Worm (Caenorhabditis elegans) whole organism, young adult: ENCODE data around the gene M151.1.

Experiments
- F39B2.1 ChIP-seq: fragments of 200-800 bp; sonication (Bioruptor generic); IDR thresholded peaks from 2 replicates; pipeline ENCODE4 v1.3.6; 2022; ENCODE audit warnings: missing genetic modification reagents, missing genetic modification characterization, missing compliant biosample characterization
- T07F8.4 ChIP-seq: sonication (generic microtip); optimal IDR thresholded peaks from 2 replicates; lab custom pipeline; 2016; ENCODE audit warnings: mild to moderate bottlenecking, missing genetic modification characterization, moderate library complexity, missing compliant biosample characterization
- ama-1 ChIP-seq, 3 experiments: fragments of 150-350 bp in 1 of 3; sonication (generic microtip) in 2 of 3; optimal IDR thresholded peaks; 2 replicates each; lab custom pipeline; 2014 to 2018; ENCODE audit warnings: missing biosample characterization in 2 of 3, missing genetic modification characterization in 2 of 3, missing genetic modification reagents in 2 of 3
- aptf-2 ChIP-seq: fragments of 200-800 bp; sonication (Bioruptor generic); conservative IDR thresholded peaks from 2 replicates; pipeline ENCODE4 v1.3.6; 2022; ENCODE audit warnings: missing genetic modification reagents, missing genetic modification characterization, missing compliant biosample characterization
- ceh-40 ChIP-seq: fragments of 200-800 bp; sonication (Bioruptor generic); IDR thresholded peaks from 2 replicates; pipeline ENCODE4 v1.3.6; 2022; ENCODE audit warnings: missing genetic modification characterization, missing compliant biosample characterization
- dpl-1 ChIP-seq: fragments of 150-350 bp; optimal IDR thresholded peaks from 2 replicates; lab custom pipeline; 2014; ENCODE audit warnings: missing biosample characterization, missing genetic modification reagents, missing genetic modification characterization
- egl-18 ChIP-seq: fragments of 200-800 bp; sonication (Bioruptor generic); IDR thresholded peaks from 2 replicates; pipeline ENCODE4 v1.3.6; 2022; ENCODE audit warnings: missing genetic modification reagents, missing genetic modification characterization, missing compliant biosample characterization
- him-1 ChIP-seq: sonication (generic microtip); optimal IDR thresholded peaks from 2 replicates; lab custom pipeline; 2016; ENCODE audit warnings: missing genotype, missing genetic modification reagents, missing genetic modification characterization, missing compliant biosample characterization
- madf-10 ChIP-seq: sonication (generic microtip); optimal IDR thresholded peaks from 2 replicates; lab custom pipeline; 2016; ENCODE audit warnings: mild to moderate bottlenecking, missing genetic modification characterization, missing compliant biosample characterization
- nhr-90 ChIP-seq: sonication (generic microtip); optimal IDR thresholded peaks from 2 replicates; lab custom pipeline; 2016; ENCODE audit warnings: missing genotype, mild to moderate bottlenecking, missing genetic modification characterization, missing compliant biosample characterization
- rec-8 ChIP-seq, 2 experiments: sonication (generic microtip); optimal IDR thresholded peaks; 2 replicates each; lab custom pipeline; 2016; ENCODE audit warnings: mild to moderate bottlenecking in 2 of 2, missing genetic modification characterization in 2 of 2, missing genetic modification reagents in 2 of 2, missing genotype in 2 of 2, missing biosample characterization in 1 of 2, missing compliant biosample characterization in 1 of 2, moderate library complexity in 1 of 2
- unc-62 ChIP-seq: fragments of 150-350 bp; optimal IDR thresholded peaks from 2 replicates; lab custom pipeline; 2014; ENCODE audit warnings: missing biosample characterization, missing genetic modification reagents, missing genetic modification characterization
- xnd-1 ChIP-seq: sonication (generic microtip); optimal IDR thresholded peaks from 2 replicates; lab custom pipeline; 2016; ENCODE audit warnings: missing genotype, missing genetic modification reagents, missing genetic modification characterization, missing compliant biosample characterization

DNA sequence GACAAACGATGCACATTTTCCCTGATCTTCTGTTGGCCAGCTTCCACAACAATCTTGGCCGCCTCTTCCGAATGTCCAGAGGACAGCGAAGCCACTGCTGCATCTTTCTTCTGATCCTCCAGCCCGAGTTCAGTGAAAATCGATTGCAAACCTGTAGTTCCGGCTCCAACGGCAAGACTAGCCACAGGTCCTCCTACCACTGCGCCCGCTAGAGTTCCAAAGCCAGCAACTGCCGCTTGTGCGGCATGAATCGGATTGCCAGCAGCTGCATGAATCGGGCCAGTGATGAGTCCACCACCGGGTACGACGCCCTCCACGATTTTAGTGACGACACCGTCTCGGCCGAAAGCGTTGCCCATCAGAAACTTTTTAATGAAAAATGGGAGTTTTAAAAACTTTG lies 47.0 kb downstream of the M151.1 start, which contains the start of gene ifas-1:
- TF ChIP-seq him-1 (tag; lab: Kevin White, UChicago) = no peak
- no peak for TF ChIP-seq T07F8.4 (tag; lab: Kevin White, UChicago)
- no peak for TF ChIP-seq rec-8 (tag; optimal IDR thresholded peaks at IDR 0.05; lab: Kevin White, UChicago)
- no peak for TF ChIP-seq madf-10 (tag; lab: Kevin White, UChicago)
- TF ChIP-seq aptf-2 = no peak
- TF ChIP-seq nhr-90 (tag; lab: Kevin White, UChicago) = no peak
- no peak for TF ChIP-seq dpl-1
- TF ChIP-seq ceh-40 (GFP tag; lab: Robert Waterston, UW) = no peak
- TF ChIP-seq ama-1 (optimal IDR thresholded peaks at IDR 0.05; lab: Kevin White, UChicago) = no peak
- TF ChIP-seq ama-1 (GFP tag; optimal IDR thresholded peaks at IDR 0.05; lab: Kevin White, UChicago) = no peak
- TF ChIP-seq xnd-1 (tag; lab: Kevin White, UChicago) = no peak
- TF ChIP-seq unc-62 (GFP tag; lab: Kevin White, UChicago) = no peak
- TF ChIP-seq egl-18 (GFP tag; lab: Robert Waterston, UW) = no peak
- no peak for TF ChIP-seq F39B2.1
